Fruit fly (Drosophila melanogaster) whole organism, prepupa: ENCODE results near the gene Smg6.

Experiments used
- CG10631 ChIP-seq: fragments of 200-800 bp; sonication (Bioruptor generic); optimal IDR thresholded peaks from 2 replicates; lab custom pipeline; 2016; ENCODE audit warnings: missing biosample characterization, missing genetic modification characterization
- CG11762 ChIP-seq: fragments of 200-800 bp; sonication (Bioruptor generic); optimal IDR thresholded peaks from 3 replicates; lab custom pipeline; 2016; ENCODE audit warnings: missing biosample characterization, missing genetic modification characterization; ENCODE audit not compliant: insufficient read depth
- CG11902 ChIP-seq: fragments of 200-800 bp; sonication (Bioruptor generic); optimal IDR thresholded peaks from 3 replicates; lab custom pipeline; 2016; ENCODE audit warnings: missing biosample characterization, missing genetic modification characterization
- CG15336 ChIP-seq: fragments of 200-800 bp; sonication (Bioruptor generic); IDR thresholded peaks from 2 replicates; pipeline ENCODE4 v1.3.6; 2022; ENCODE audit warnings: missing biosample characterization, missing genetic modification characterization
- CG1621 ChIP-seq: fragments of 200-800 bp; sonication (Bioruptor generic); optimal IDR thresholded peaks from 3 replicates; lab custom pipeline; 2018; ENCODE audit warnings: missing biosample characterization, mild to moderate bottlenecking, missing genetic modification characterization
- CG3032 ChIP-seq: fragments of 200-800 bp; optimal IDR thresholded peaks from 2 replicates; lab custom pipeline; 2019; ENCODE audit warnings: missing biosample characterization, mild to moderate bottlenecking, missing genetic modification characterization, moderate library complexity
- CG31627 ChIP-seq: fragments of 200-800 bp; sonication (Bioruptor generic); optimal IDR thresholded peaks from 3 replicates; lab custom pipeline; 2016; ENCODE audit warnings: missing biosample characterization, missing genetic modification characterization
- CG3919 ChIP-seq: fragments of 200-800 bp; sonication (Bioruptor generic); optimal IDR thresholded peaks from 3 replicates; lab custom pipeline; 2016; ENCODE audit warnings: missing biosample characterization, missing genetic modification characterization
- CG4318 ChIP-seq: fragments of 200-800 bp; sonication (Bioruptor generic); optimal IDR thresholded peaks from 3 replicates; lab custom pipeline; 2017; ENCODE audit warnings: missing biosample characterization, mild to moderate bottlenecking, missing genetic modification characterization
- CG6808 ChIP-seq: fragments of 200-800 bp; sonication (Bioruptor generic); optimal IDR thresholded peaks from 3 replicates; lab custom pipeline; 2017; ENCODE audit warnings: missing biosample characterization, missing genetic modification characterization, mild to moderate bottlenecking, moderate library complexity, missing genetic modification reagents
- CG6854 ChIP-seq: fragments of 200-800 bp; sonication (Bioruptor generic); optimal IDR thresholded peaks from 2 replicates; lab custom pipeline; 2017; ENCODE audit warnings: missing biosample characterization, mild to moderate bottlenecking, missing genetic modification characterization
- CG7368 ChIP-seq: fragments of 200-800 bp; sonication (Bioruptor generic); optimal IDR thresholded peaks from 3 replicates; lab custom pipeline; 2016; ENCODE audit warnings: missing biosample characterization, missing genetic modification characterization
- CG8632 ChIP-seq: fragments of 200-800 bp; sonication (Bioruptor generic); optimal IDR thresholded peaks from 3 replicates; lab custom pipeline; 2016; ENCODE audit warnings: missing biosample characterization, missing genetic modification characterization
- CG9139 ChIP-seq: fragments of 200-800 bp; sonication (Bioruptor generic); optimal IDR thresholded peaks from 3 replicates; lab custom pipeline; 2017; ENCODE audit warnings: missing biosample characterization, mild to moderate bottlenecking, missing genetic modification characterization
- Eip75B ChIP-seq: fragments of 200-800 bp; sonication (Bioruptor generic); optimal IDR thresholded peaks from 3 replicates; lab custom pipeline; 2016; ENCODE audit warnings: missing biosample characterization, missing genetic modification characterization
- Eip78C ChIP-seq: fragments of 200-800 bp; sonication (Bioruptor generic); peaks from one replicate; lab custom pipeline; 2016; ENCODE audit warnings: missing biosample characterization, missing genetic modification characterization
- Eip93F ChIP-seq: fragments of 200-800 bp; sonication (Bioruptor generic); optimal IDR thresholded peaks from 2 replicates; lab custom pipeline; 2016; ENCODE audit warnings: missing biosample characterization, mild to moderate bottlenecking, missing genetic modification characterization
- Ets96B ChIP-seq: fragments of 200-800 bp; optimal IDR thresholded peaks from 2 replicates; lab custom pipeline; 2019; ENCODE audit warnings: missing biosample characterization, mild to moderate bottlenecking, missing genetic modification characterization, moderate library complexity
- Gug ChIP-seq: fragments of 200-800 bp; sonication (Bioruptor generic); IDR thresholded peaks from 2 replicates; pipeline ENCODE4 v1.3.6; 2022; ENCODE audit warnings: missing biosample characterization, missing genetic modification characterization
- Hr38 ChIP-seq: sonication (Bioruptor generic); optimal IDR thresholded peaks from 2 replicates; lab custom pipeline; 2016; ENCODE audit warnings: missing biosample characterization, missing genetic modification characterization
- Hr4 ChIP-seq: fragments of 200-800 bp; sonication (Bioruptor generic); optimal IDR thresholded peaks from 3 replicates; lab custom pipeline; 2016; ENCODE audit warnings: missing biosample characterization, missing genetic modification characterization
- Met ChIP-seq: fragments of 200-800 bp; sonication (Bioruptor generic); optimal IDR thresholded peaks from 3 replicates; lab custom pipeline; 2016; ENCODE audit warnings: missing biosample characterization, missing genetic modification characterization
- OdsH ChIP-seq: fragments of 200-800 bp; sonication (Bioruptor generic); optimal IDR thresholded peaks from 3 replicates; lab custom pipeline; 2016; ENCODE audit warnings: missing biosample characterization, missing genetic modification characterization
- Smox ChIP-seq: fragments of 200-800 bp; sonication (Bioruptor generic); optimal IDR thresholded peaks from 3 replicates; lab custom pipeline; 2016; ENCODE audit warnings: missing biosample characterization, missing genetic modification characterization
- Sox14 ChIP-seq: fragments of 200-800 bp; sonication (Bioruptor generic); optimal IDR thresholded peaks from 3 replicates; lab custom pipeline; 2016; ENCODE audit warnings: missing biosample characterization, missing genetic modification characterization
- Sox15 ChIP-seq: fragments of 200-800 bp; sonication (Bioruptor generic); optimal IDR thresholded peaks from 3 replicates; lab custom pipeline; 2016; ENCODE audit warnings: missing biosample characterization, missing genetic modification characterization
- achi ChIP-seq: fragments of 200-800 bp; sonication (Bioruptor generic); optimal IDR thresholded peaks from 3 replicates; lab custom pipeline; 2016; ENCODE audit warnings: missing biosample characterization, missing genetic modification characterization
- acj6 ChIP-seq: fragments of 200-800 bp; sonication (Bioruptor generic); optimal IDR thresholded peaks from 3 replicates; lab custom pipeline; 2016; ENCODE audit warnings: missing biosample characterization, missing genetic modification characterization
- cyc ChIP-seq: fragments of 200-800 bp; sonication (Bioruptor generic); optimal IDR thresholded peaks from 3 replicates; lab custom pipeline; 2016; ENCODE audit warnings: missing biosample characterization, missing genetic modification characterization
- esn ChIP-seq: fragments of 200-800 bp; sonication (Bioruptor generic); optimal IDR thresholded peaks from 2 replicates; lab custom pipeline; 2016; ENCODE audit warnings: missing biosample characterization, mild to moderate bottlenecking, missing genetic modification characterization, moderate library complexity
- fkh ChIP-seq: fragments of 200-800 bp; sonication (Bioruptor generic); optimal IDR thresholded peaks from 3 replicates; lab custom pipeline; 2017; ENCODE audit warnings: missing biosample characterization, mild to moderate bottlenecking, missing genetic modification characterization, moderate library complexity
- salr ChIP-seq, 2 experiments: fragments of 200-800 bp; sonication (Bioruptor generic); optimal IDR thresholded peaks; 3 replicates each; lab custom pipeline; 2016 to 2018; ENCODE audit warnings: missing biosample characterization in 2 of 2, missing genetic modification characterization in 2 of 2, mild to moderate bottlenecking in 1 of 2
- ss ChIP-seq, 2 experiments: fragments of 200-800 bp; sonication (Bioruptor generic); optimal IDR thresholded peaks; 2 replicates in 1 of 2; 3 replicates in 1 of 2; lab custom pipeline; 2017 to 2018; ENCODE audit warnings: mild to moderate bottlenecking in 2 of 2, missing biosample characterization in 2 of 2, missing genetic modification characterization in 2 of 2, moderate library complexity in 1 of 2
- svp ChIP-seq: fragments of 200-800 bp; sonication (Bioruptor generic); peaks from one replicate; lab custom pipeline; 2016; ENCODE audit warnings: missing biosample characterization, missing genetic modification characterization
- topi ChIP-seq: fragments of 200-800 bp; sonication (Bioruptor generic); optimal IDR thresholded peaks from 3 replicates; lab custom pipeline; 2016; ENCODE audit warnings: missing biosample characterization, missing genetic modification characterization

Smg6 gene

DNA sequence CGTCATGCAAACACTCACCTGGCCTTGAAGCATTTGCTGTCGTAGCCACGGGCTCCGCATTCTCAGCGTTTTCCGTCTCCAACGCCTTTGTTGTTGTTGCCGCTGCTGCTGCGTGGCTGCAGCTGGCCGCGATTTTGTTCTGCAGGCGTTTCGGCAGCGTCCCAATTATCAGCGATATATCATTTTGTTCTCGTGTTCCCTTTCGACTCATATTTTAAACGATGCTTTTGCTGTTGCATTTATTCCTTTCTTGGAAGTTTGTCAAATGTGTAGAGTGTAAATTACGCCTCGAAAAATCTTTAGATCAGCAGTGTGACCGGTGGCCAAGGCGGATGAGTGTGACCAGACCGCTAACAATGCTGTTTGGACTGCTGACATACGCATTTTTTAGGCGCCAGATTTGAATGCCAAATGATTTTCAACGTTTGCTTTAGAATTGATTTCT is at the start of gene Smg6:
Smg6 (minus strand) TSS at position 324 of the 445 bp plus-strand sequence.
- TF ChIP-seq CG3919 (GFP tag; lab: Kevin White, UChicago): no peak
- TF ChIP-seq CG6854 (GFP tag; lab: Kevin White, UChicago): no peak
- TF ChIP-seq esn (GFP tag; lab: Kevin White, UChicago): no peak
- no peak for TF ChIP-seq Gug (GFP tag; lab: Robert Waterston, UW)
- TF ChIP-seq Ets96B (tag; lab: Kevin White, UChicago): no peak
- no peak for TF ChIP-seq ss (GFP tag; optimal IDR thresholded peaks at IDR 0.05; lab: Kevin White, UChicago)
- TF ChIP-seq Hr4 (GFP tag; lab: Kevin White, UChicago): no peak

DNA sequence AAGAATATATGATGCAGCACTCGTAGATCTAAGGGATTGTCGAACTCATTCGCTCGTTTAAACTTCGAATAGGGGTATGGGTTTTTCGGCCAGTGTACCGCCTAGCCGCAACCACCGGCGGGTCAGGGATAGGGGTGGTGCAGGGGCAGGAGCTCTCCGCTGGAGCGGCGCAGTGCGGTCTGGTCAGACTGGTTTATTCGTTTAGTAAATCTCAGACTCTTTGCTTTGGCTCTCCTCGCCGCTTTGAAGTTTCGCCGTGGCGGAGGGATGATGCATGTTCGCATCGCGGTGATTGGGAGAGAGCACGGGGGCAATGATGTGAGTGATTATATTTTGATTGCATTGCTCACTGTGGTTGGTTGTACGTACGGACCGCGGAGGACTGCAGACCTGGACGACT is 49.1 kb upstream of the Smg6 start, which contains the start of gene fd96Ca:
fd96Ca (plus strand) TSS at position 337 of the 400 bp plus-strand sequence.
- TF ChIP-seq CG3032 (tag; lab: Kevin White, UChicago): no peak
- peak; percentile 3 for TF ChIP-seq CG1621

DNA sequence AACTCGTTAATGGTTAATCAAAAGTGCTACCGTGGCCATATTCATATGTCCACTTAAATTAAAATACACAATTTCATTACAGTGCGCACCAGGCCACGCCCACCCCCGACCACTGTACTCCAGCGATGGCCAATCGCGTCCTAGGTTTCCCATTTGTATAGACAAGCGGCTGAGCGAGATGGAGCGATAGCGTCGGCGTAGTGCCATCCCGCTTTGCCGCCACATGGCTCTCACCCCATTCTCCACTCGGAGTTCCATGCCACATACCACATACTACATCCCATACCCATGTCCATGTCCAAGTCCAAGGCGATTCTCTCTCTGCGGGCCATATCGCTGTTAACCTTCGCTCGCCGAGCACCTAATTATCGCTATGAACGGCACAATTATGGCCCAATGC is 47.2 kb upstream of the Smg6 start:
- TF ChIP-seq Hr4 (GFP tag; lab: Kevin White, UChicago) (no peak), Eip78C (peak; percentile 52), CG6854 (GFP tag; lab: Kevin White, UChicago) (no peak), Sox15 (GFP tag; lab: Kevin White, UChicago) (no peak), fkh (GFP tag; lab: Kevin White, UChicago) (peak; percentile 93), Eip75B (GFP tag; lab: Kevin White, UChicago) (no peak), cyc (GFP tag; lab: Kevin White, UChicago) (no peak)

DNA sequence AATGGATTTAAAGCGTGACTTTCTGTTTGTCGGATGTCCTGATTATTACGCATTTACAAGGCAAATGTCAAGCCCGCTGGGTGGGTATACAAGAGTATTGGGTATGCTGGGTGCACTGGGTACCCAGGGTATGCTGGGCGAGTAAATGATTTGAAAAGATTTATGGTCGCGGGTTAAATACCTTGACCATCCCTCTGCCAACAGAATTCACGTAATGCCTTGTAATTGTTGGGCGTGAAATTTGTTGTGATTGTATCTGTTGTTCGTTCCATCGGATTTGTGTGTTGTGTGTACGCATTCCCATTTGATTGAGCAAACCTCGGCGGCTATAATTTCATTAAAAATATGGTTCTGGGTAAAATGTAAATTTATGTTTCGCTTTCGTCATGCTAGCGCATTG is 45.4 kb upstream of the Smg6 start:
- no peak for TF ChIP-seq Smox (GFP tag; lab: Kevin White, UChicago)
- TF ChIP-seq Sox15 (GFP tag; lab: Kevin White, UChicago): no peak
- TF ChIP-seq CG3032 (tag; lab: Kevin White, UChicago): no peak

DNA sequence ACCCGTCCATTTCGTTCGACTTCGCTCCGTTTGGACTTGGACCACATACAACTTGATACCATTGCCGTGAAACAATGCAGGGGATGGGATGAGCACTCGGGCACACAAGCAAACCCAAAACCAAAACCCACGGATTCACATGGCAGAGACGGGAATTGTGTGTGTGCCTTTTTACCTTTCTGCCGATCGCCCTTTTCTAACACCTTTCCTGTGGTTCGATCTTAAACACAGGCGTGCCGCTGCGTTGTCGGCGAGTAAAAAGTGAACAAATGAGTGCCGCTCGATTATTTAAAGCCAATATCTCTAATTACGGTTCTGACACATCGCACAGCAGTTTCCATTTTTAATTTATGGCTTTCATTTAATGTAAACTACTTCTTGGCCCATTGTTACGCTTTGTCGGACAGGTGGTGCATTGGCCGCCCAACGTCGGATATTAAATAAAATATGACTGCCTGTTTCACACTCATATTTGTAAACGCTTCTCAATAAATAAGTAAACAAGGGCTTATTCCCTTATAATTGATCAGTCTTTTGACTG is 44.1 kb upstream of the Smg6 start:
- no peak for TF ChIP-seq CG11902 (GFP tag; lab: Kevin White, UChicago)
- TF ChIP-seq CG15336: no peak
- TF ChIP-seq CG7368 (GFP tag; lab: Kevin White, UChicago): no peak
- no peak for TF ChIP-seq CG6808
- no peak for TF ChIP-seq ss (GFP tag; optimal IDR thresholded peaks at IDR 0.05; lab: Kevin White, UChicago)
- TF ChIP-seq CG9139 (GFP tag; lab: Kevin White, UChicago): no peak
- no peak for TF ChIP-seq salr (GFP tag; optimal IDR thresholded peaks at IDR 0.05; lab: Kevin White, UChicago)
- no peak for TF ChIP-seq CG8632
- TF ChIP-seq Eip78C: no peak
- TF ChIP-seq CG31627 (GFP tag; lab: Kevin White, UChicago): no peak
- no peak for TF ChIP-seq Smox (GFP tag; lab: Kevin White, UChicago)
- TF ChIP-seq achi (GFP tag; lab: Kevin White, UChicago): no peak
- no peak for TF ChIP-seq Hr4 (GFP tag; lab: Kevin White, UChicago)
- TF ChIP-seq Met: no peak
- no peak for TF ChIP-seq CG4318 (GFP tag; lab: Kevin White, UChicago)
- no peak for TF ChIP-seq Hr38 (GFP tag; lab: Kevin White, UChicago)
- no peak for TF ChIP-seq svp (GFP tag; lab: Kevin White, UChicago)
- no peak for TF ChIP-seq OdsH

DNA sequence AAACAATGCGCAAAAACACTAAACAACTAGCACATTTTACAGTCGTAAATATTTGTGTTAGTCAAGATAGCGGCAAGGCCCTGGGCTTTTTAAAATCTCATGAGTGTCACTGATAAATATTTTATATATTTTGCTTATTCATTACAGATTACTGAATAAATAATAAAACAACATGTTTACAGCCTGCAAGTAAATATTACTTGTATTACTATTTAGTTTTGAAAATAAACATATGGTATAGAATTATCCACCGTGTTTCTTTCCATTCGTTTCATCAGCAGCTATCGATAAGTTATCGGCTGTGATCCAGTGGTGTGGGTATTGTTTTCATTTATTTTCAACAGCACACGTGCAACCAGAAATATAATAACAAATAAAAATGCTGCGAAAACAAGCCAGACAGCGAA is 41.3 kb upstream of the Smg6 start, which contains the start of the genes shams and CG11920:
shams (minus strand) TSS at position 50 of the 407 bp plus-strand sequence.
CG11920 (plus strand) TSS at position 320 of the 407 bp plus-strand sequence.
- TF ChIP-seq acj6 (GFP tag; lab: Kevin White, UChicago): peak; percentile 3
- TF ChIP-seq topi (GFP tag; lab: Kevin White, UChicago): peak; percentile 11
- TF ChIP-seq CG11902 (GFP tag; lab: Kevin White, UChicago): no peak
- TF ChIP-seq Eip78C: peak; percentile 82
- peak; percentile 34 for TF ChIP-seq Eip75B (GFP tag; lab: Kevin White, UChicago)
- TF ChIP-seq Sox14 (GFP tag; lab: Kevin White, UChicago): peak; percentile 27
- peak; percentile 13 for TF ChIP-seq CG3032 (tag; lab: Kevin White, UChicago)
- no peak for TF ChIP-seq CG10631 (GFP tag; lab: Kevin White, UChicago)
- peak; percentile 10 for TF ChIP-seq OdsH
- peak; percentile 47 for TF ChIP-seq esn (GFP tag; lab: Kevin White, UChicago)
- TF ChIP-seq CG6808: no peak
- peak; percentile 97 for TF ChIP-seq fkh (GFP tag; lab: Kevin White, UChicago)
- TF ChIP-seq CG11762: no peak
- no peak for TF ChIP-seq CG8632
- peak; percentile 53 for TF ChIP-seq Eip93F
- TF ChIP-seq achi (GFP tag; lab: Kevin White, UChicago): peak; percentile 1
